Worm (Caenorhabditis elegans) whole organism, mixed stage, embryonic: ENCODE measurements around the gene nlp-64.
"Not testable (repeated sequence)": the region's sequence is repeated elsewhere in the genome, so short reads cannot be mapped to it uniquely, and the experiment has no call there.

Experiments used
- blmp-1 ChIP-seq: fragments of 150-350 bp; optimal IDR thresholded peaks from 2 replicates; lab custom pipeline; 2014; ENCODE audit warnings: missing biosample characterization, missing genetic modification characterization
- ces-1 ChIP-seq: fragments of 150-350 bp; optimal IDR thresholded peaks from 2 replicates; lab custom pipeline; 2014; ENCODE audit warnings: missing biosample characterization, missing genetic modification reagents, missing genetic modification characterization
- flh-1 ChIP-seq: fragments of 200-800 bp; sonication (Bioruptor generic); optimal IDR thresholded peaks from 2 replicates; lab custom pipeline; 2018; ENCODE audit warnings: mild to moderate bottlenecking, missing genetic modification characterization, moderate library complexity, missing compliant biosample characterization
- lin-32 ChIP-seq: fragments of 200-800 bp; sonication (Bioruptor generic); optimal IDR thresholded peaks from 2 replicates; lab custom pipeline; 2018; ENCODE audit warnings: mild to moderate bottlenecking, missing genetic modification characterization, missing compliant biosample characterization
- lsy-2 ChIP-seq: fragments of 150-350 bp; optimal IDR thresholded peaks from 2 replicates; lab custom pipeline; 2014; ENCODE audit warnings: missing biosample characterization, missing genetic modification characterization
- mep-1 ChIP-seq: fragments of 150-350 bp; optimal IDR thresholded peaks from 2 replicates; lab custom pipeline; 2017; ENCODE audit warnings: missing biosample characterization, missing genetic modification reagents, missing genetic modification characterization, inconsistent platforms
- nhr-2 ChIP-seq: fragments of 150-350 bp; optimal IDR thresholded peaks from 2 replicates; lab custom pipeline; 2014; ENCODE audit warnings: missing biosample characterization, missing genetic modification characterization
- nhr-237 ChIP-seq: fragments of 150-350 bp; optimal IDR thresholded peaks from 2 replicates; lab custom pipeline; 2014; ENCODE audit warnings: missing biosample characterization, missing genetic modification characterization
- pha-4 ChIP-seq: fragments of 150-350 bp; optimal IDR thresholded peaks from 2 replicates; lab custom pipeline; 2018; ENCODE audit warnings: missing biosample characterization, missing genetic modification reagents, missing genetic modification characterization
- snpc-4 ChIP-seq: fragments of 150-350 bp; optimal IDR thresholded peaks from 2 replicates; lab custom pipeline; 2014; ENCODE audit warnings: missing biosample characterization, missing genetic modification characterization
- unc-39 ChIP-seq: fragments of 150-350 bp; optimal IDR thresholded peaks from 2 replicates; lab custom pipeline; 2014; ENCODE audit warnings: missing biosample characterization, missing genetic modification characterization

ce11 chrX:322223-322622, 11.1 kb upstream of the nlp-64 start, which contains the start of gene M02E1.3:
- TF ChIP-seq nhr-2 (tag; lab: Kevin White, UChicago); snpc-4; mep-1 (tag; lab: Kevin White, UChicago); pha-4 (tag; lab: Kevin White, UChicago); lsy-2 (tag; lab: Kevin White, UChicago); nhr-237 (tag; lab: Kevin White, UChicago); unc-39; blmp-1; ces-1 (GFP tag; lab: Kevin White, UChicago); flh-1 (GFP tag; lab: Kevin White, UChicago); lin-32 (GFP tag; lab: Kevin White, UChicago): not testable (repeated sequence)
